Worm (Caenorhabditis elegans): ENCODE data around the gene F13E9.12.

ce11 chrIV:10885915-10886314 lies 11.5 kb upstream of the F13E9.12 start, which contains the start of gene srlf-11:
- TF ChIP-seq aly-2 (tag; optimal IDR thresholded peaks at IDR 0.05) = no peak
- no peak for TF ChIP-seq fos-1 (tag; optimal IDR thresholded peaks at IDR 0.05)
- no peak for TF ChIP-seq ama-1 (optimal IDR thresholded peaks at IDR 0.05)
- TF ChIP-seq nhr-25 (tag; optimal IDR thresholded peaks at IDR 0.05) = no peak
- no peak for TF ChIP-seq nhr-11 (tag; optimal IDR thresholded peaks at IDR 0.05)
- TF ChIP-seq ZK546.5 (tag; optimal IDR thresholded peaks at IDR 0.05) = no peak
